Fruit fly (Drosophila melanogaster): ENCODE results near the gene CBP.

The CBP gene

DNA sequence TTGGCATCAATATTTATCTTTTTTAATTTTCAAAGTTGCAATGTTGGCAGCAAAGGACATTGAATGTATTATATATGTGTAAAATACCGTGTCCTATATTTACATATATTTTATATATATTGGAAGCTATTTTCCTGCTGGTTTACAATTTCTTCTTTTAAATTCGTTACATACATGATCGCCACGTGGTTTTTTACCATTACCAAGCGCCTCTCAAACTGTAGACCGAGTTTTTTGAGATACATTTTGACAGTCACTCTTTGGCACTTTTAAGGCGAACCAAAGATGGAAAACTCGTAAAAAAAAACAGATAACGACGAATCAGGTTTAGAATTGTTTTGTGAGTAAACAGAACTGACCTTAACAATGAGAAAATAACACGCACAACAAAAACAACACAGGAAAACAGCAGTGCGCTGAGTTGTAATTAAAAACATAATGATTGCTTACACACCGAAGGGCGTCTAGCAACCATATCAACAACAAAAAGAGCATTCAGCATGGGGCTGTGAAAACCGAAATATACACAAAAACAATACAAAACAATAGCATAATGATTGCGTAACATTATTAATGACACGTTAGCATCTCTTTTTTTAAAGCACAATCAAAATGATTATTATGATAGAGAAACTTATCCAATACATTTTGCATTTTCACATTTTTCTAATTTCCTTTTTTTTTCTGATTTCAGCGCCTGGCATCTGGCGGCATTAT is 2.6 kb downstream of the CBP start:
- TF ChIP-seq noc (tag; optimal IDR thresholded peaks at IDR 0.05): no peak

DNA sequence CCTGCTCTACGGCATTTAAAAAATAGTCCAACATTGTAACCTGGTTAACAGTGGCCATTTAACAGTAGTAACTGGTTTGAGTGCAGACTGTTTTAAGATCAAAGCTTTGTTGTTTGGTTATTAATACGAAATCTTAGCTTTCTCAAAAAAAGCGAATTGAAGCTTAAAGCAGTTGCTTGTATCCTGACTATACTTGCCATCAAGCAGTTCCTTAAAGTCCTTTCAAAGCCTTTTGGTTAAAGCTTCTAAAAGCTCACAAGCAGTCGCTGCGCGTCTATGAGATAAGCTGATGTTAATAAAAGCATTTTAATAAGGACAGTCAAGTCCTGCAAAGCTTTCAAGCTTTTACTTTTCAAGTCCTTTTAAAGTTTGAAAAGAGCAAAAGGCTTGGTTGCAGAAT is 3.5 kb downstream of the CBP start:
- no peak for TF ChIP-seq noc (tag; optimal IDR thresholded peaks at IDR 0.05)

DNA sequence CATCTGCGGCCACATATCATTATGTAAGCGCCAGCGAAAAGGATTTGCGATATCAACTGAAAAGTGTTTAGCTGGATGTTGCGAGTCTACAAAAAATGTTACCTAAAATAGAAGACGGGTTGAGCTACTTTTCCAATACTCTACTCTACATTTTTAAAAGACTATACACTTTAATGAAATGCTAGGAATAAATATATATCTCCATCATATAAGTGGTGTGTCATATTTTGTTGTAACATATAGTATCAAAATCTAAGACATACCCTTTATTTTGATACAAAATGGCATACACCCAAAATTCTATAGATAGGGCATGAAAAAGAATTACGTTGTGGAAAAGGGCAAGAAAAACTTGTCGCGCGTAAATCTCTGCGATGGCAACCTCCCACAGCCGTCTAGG is 5.8 kb downstream of the CBP start:
- TF ChIP-seq noc (tag; optimal IDR thresholded peaks at IDR 0.05): no peak

DNA sequence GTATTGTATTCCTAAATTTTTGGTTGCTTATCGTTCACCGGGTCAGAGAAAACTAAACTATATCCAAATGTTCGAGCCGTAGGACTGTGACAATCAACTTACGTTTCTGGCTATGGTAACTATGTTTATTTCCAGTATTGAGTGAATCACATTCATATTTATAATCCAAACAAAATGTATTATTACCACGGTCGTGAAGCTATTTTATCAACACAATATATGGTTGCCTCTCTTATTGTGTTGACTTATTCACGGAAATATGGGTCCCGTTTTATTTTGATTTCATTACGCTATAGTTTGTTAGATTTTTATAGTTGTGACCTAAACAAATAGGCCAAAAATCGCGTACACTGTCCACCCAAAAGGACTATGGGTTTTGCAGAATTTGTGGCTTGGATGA is 10.3 kb downstream of the CBP start, which contains the start of gene CG15034:
CG15034 (minus strand) TSS at position 101 of the 400 bp plus-strand sequence.
- no peak for TF ChIP-seq noc (tag; optimal IDR thresholded peaks at IDR 0.05)

DNA sequence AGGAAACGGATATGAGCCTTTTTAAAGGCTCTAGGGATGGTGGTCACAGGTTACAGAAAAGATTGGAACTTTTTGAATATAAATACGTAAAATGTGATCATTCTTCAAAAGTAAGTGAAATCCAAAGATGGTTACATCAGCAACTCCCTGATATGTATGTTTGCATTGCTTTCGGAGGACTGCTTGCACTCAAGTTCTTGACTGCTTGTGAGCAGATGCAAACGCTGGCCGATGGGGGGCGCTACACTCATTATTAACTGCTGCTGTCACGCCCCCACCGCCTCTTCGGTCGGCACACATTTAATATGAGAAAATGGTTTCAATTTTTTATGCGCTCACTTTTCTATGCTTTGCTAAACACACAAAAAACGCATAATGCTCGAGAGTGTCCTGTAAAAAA is 12.8 kb downstream of the CBP start:
- TF ChIP-seq noc (tag; optimal IDR thresholded peaks at IDR 0.05): no peak

DNA sequence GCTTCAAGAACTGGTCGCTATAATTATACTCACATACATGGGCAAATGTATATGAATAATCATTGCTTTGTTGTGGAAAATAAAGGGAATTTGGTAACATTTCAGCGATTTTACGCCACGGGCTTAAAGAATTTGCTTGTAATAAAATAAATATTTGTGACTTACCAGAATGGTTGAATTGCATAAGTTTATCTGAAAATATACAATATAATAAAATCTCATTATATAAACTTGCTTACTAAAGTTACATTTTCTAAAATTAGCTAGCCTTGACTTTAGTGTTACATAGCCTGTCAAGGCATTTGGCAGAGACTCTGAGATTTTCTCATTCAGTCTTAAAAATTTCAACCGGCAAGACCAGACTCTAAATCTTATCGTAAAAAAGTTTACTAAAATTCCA is 21.3 kb downstream of the CBP start, which contains the start of gene CG1999:
CG1999 (plus strand) TSS at position 301 of the 400 bp plus-strand sequence.
- no peak for TF ChIP-seq noc (tag; optimal IDR thresholded peaks at IDR 0.05)

DNA sequence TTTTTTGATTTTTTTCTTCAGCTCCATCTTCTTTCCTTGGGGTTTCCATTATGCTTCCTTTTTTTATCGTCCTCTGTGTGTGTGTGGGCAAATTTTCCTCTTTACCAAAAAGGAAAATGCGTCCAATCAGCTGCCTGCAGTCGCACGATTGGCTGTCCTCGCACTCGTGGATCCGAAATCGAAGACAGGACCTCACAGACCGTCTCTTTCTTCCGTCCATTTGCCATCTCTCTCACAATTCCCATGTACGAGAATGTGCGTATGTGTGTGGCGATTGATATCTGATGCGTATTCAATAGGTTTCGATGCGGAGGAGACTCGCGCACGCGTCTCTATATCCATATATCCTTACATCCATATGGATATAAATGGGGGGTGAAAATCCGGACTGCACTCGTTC is 31.2 kb downstream of the CBP start:
- TF ChIP-seq noc (tag; optimal IDR thresholded peaks at IDR 0.05): no peak

DNA sequence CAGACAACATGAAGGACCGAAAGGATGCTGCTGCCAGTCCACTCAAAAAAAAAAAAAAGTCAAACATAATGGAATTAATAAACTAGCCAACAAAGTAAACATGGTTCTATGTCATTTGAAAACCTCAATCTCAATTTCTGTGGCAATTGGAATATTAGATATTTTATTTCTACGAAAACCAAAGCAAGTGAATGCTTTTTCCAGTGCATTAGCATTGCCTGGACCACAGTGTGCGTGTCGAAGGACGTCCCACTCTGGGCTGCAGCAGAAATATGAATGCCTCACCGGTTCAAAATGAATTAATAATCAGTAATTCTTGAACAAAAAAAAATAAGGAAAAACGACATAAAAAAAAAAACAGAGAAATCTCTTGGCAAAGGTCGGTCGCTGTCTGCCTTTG is 35.3 kb downstream of the CBP start:
- TF ChIP-seq noc (tag; optimal IDR thresholded peaks at IDR 0.05): no peak

DNA sequence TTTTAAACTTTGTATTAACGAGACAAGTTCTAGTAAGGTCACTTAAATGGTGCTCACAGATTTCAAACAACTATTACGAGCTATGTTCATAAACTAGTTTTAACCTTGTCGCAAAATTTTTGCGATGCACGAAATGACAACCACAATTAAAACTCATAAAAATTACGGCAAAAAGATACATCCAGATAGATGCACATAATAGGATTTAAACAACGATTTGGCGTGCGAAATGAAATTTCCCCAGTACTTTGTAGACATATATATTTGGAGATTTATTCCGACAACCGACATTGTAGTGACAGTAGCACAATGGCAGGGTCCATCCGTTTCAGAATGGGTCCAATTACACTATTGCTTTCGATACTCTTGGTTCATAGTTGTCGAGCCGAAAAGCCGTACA is 40.7 kb downstream of the CBP start, which contains the start of gene CheA7a:
CheA7a (plus strand) TSS at position 301 of the 400 bp plus-strand sequence.
- TF ChIP-seq noc (tag; optimal IDR thresholded peaks at IDR 0.05): no peak

DNA sequence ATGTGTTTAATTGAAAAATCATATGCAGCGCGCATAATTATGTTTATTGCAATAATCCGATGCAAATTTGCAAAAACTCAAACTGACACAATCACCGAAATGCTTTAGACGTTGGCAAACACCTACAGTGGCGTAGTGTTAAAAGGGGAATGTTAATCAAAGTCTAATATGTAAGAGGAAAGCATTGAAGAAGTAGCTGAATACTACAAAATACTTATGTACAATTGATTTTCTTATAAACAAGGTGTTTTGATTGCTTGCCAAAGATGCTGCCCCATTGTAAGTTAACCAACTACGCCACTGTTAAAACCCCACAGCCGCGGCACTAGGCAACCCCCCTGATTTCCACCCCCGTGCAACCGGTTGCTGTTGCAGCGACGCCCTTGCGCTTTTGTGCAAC is 42.4 kb downstream of the CBP start:
- TF ChIP-seq noc (tag; optimal IDR thresholded peaks at IDR 0.05): no peak

DNA sequence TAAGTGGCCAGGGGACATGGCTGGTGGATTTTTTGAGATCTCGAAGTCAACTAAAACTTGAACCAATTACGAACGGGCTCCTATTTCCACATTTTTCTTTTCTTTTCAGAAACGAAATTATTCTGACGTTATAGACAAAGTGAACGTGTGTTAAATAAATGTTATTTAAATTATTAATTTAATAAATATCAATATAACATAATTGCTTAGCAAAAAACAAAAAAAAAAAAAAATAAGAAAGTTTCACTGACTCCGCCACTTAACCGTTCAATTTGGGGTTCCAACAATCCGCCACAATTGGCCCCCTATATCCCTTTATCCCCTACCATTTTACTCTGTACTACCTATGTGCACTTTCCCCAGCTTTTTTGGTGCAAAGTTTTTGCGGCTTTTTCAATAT is 45.7 kb downstream of the CBP start, which contains the start of gene CG42781:
CG42781 (minus strand) TSS at position 101 of the 400 bp plus-strand sequence.
- no peak for TF ChIP-seq noc (tag; optimal IDR thresholded peaks at IDR 0.05)
